Worm (Caenorhabditis elegans) whole organism, L3 larva: ENCODE measurements around the gene sru-2.

Source experiments
- ZK546.5 ChIP-seq: sonication (generic microtip); optimal IDR thresholded peaks from 2 replicates; lab custom pipeline; 2017; ENCODE audit warnings: missing biosample characterization, missing genetic modification characterization
- ceh-28 ChIP-seq: fragments of 150-350 bp; optimal IDR thresholded peaks from 2 replicates; lab custom pipeline; 2014; ENCODE audit warnings: missing biosample characterization, missing genetic modification reagents, missing genetic modification characterization
- ceh-82 ChIP-seq: fragments of 150-350 bp; optimal IDR thresholded peaks from 2 replicates; lab custom pipeline; 2014; ENCODE audit warnings: missing biosample characterization, missing genetic modification characterization
- elt-1 ChIP-seq: fragments of 150-350 bp; optimal IDR thresholded peaks from 2 replicates; lab custom pipeline; 2014; ENCODE audit warnings: missing biosample characterization, missing genetic modification characterization
- fkh-10 ChIP-seq: sonication (generic microtip); optimal IDR thresholded peaks from 2 replicates; lab custom pipeline; 2017; ENCODE audit warnings: missing biosample characterization, missing genetic modification reagents, missing genetic modification characterization
- unc-62 ChIP-seq: fragments of 150-350 bp; sonication (generic microtip); optimal IDR thresholded peaks from 4 replicates; lab custom pipeline; 2014; ENCODE audit warnings: missing biosample characterization, missing genetic modification reagents, missing genetic modification characterization

- TF ChIP-seq fkh-10 (GFP tag; lab: Kevin White, UChicago), result no peak
- no peak for TF ChIP-seq unc-62 (GFP tag; lab: Kevin White, UChicago)
- TF ChIP-seq ceh-82 (tag; lab: Kevin White, UChicago), result no peak
- TF ChIP-seq elt-1 (tag; lab: Kevin White, UChicago), result no peak
- no peak for TF ChIP-seq ceh-28
- no peak for TF ChIP-seq ZK546.5 (tag; lab: Kevin White, UChicago)
Measured at ce11 chrIV:9467418-9467817, 18.7 kb upstream of the sru-2 start, which contains the start of gene F38E11.6.
